Worm (Caenorhabditis elegans): ENCODE results near the gene F35F10.14.

Gene F35F10.14

ce11 chrV:3357106-3357505, 37.2 kb upstream of the F35F10.14 start, which contains the start of gene scrm-3:
Gene scrm-3, minus strand, starts transcription at chrV:3357206.
- TF ChIP-seq lin-39 (tag; optimal IDR thresholded peaks at IDR 0.05) (no peak), Y105C5A.15 (GFP tag; IDR thresholded peaks at IDR 0.05) (no peak), nhr-10 (tag; optimal IDR thresholded peaks at IDR 0.05) (no peak), zip-11 (GFP tag; IDR thresholded peaks at IDR 0.05) (no peak), nhr-28 (tag; optimal IDR thresholded peaks at IDR 0.05) (no peak), mep-1 (tag; optimal IDR thresholded peaks at IDR 0.05) (no peak), vab-7 (GFP tag; IDR thresholded peaks at IDR 0.05) (no peak), egl-43 (GFP tag; IDR thresholded peaks at IDR 0.05) (no peak)

- no peak for TF ChIP-seq Y48G9A.11 (GFP tag; IDR thresholded peaks at IDR 0.05)
- peak in 1 of 2 experiments; percentile 28 for TF ChIP-seq unc-62 (GFP tag; optimal IDR thresholded peaks at IDR 0.05 in 1 of 2)
- TF ChIP-seq unc-62 (tag; optimal IDR thresholded peaks at IDR 0.05), result no peak
- TF ChIP-seq Y105C5A.15 (GFP tag; IDR thresholded peaks at IDR 0.05), result no peak
These were observed 35.6 kb upstream of the F35F10.14 start for ce11 chrV:3355544-3355943.

ce11 chrV:3352925-3353324, 33.0 kb upstream of the F35F10.14 start, which contains the start of gene C17B7.12:
Gene C17B7.12, plus strand, starts transcription at chrV:3353225.
- TF ChIP-seq ZK546.5 (tag; optimal IDR thresholded peaks at IDR 0.05), result no peak
- TF ChIP-seq madf-9 (GFP tag; conservative IDR thresholded peaks at IDR 0.05), result no peak
- TF ChIP-seq tag-97 (GFP tag; IDR thresholded peaks at IDR 0.05), result no peak
- TF ChIP-seq nhr-77 (tag; optimal IDR thresholded peaks at IDR 0.05), result no peak

- TF ChIP-seq zfp-3 (GFP tag; conservative IDR thresholded peaks at IDR 0.05) (no peak), ceh-28 (tag; optimal IDR thresholded peaks at IDR 0.05) (no peak), nhr-28 (tag; optimal IDR thresholded peaks at IDR 0.05) (no peak), ZK337.2 (GFP tag; IDR thresholded peaks at IDR 0.05) (no peak), zip-11 (GFP tag; IDR thresholded peaks at IDR 0.05) (no peak), F37D6.2 (tag; optimal IDR thresholded peaks at IDR 0.05) (no peak), mxl-3 (GFP tag; optimal IDR thresholded peaks at IDR 0.05) (no peak), aha-1 (tag) (no peak), saeg-2 (GFP tag; IDR thresholded peaks at IDR 0.05) (no peak), unc-130 (GFP tag; optimal IDR thresholded peaks at IDR 0.05) (no peak)
These were observed 31.4 kb upstream of the F35F10.14 start, which contains the start of gene str-63 for ce11 chrV:3351266-3351665. Gene str-63, plus strand, starts transcription at chrV:3351566.

ce11 chrV:3349877-3350276, 30.0 kb upstream of the F35F10.14 start, which contains the start of gene C17B7.15:
Gene C17B7.15, plus strand, starts transcription at chrV:3350177.
- TF ChIP-seq daf-16 (GFP tag; optimal IDR thresholded peaks at IDR 0.05) (peak in 1 of 2 experiments; percentile 60), daf-16 (tag; optimal IDR thresholded peaks at IDR 0.05) (no peak), lin-39 (tag; optimal IDR thresholded peaks at IDR 0.05) (no peak), fos-1 (tag; optimal IDR thresholded peaks at IDR 0.05) (no peak), D1046.2 (GFP tag; IDR thresholded peaks at IDR 0.05) (no peak)

- TF ChIP-seq nhr-48 (tag; optimal IDR thresholded peaks at IDR 0.05) (peak; percentile 2), nhr-28 (tag; optimal IDR thresholded peaks at IDR 0.05) (no peak), aha-1 (tag) (peak; percentile 40), spr-1 (tag; optimal IDR thresholded peaks at IDR 0.05) (no peak), php-3 (GFP tag; IDR thresholded peaks at IDR 0.05) (no peak), ztf-7 (tag; optimal IDR thresholded peaks at IDR 0.05) (no peak), daf-16 (GFP tag; optimal IDR thresholded peaks at IDR 0.05) (peak in 1 of 2 experiments; percentile 82), daf-16 (tag; optimal IDR thresholded peaks at IDR 0.05) (no peak), unc-62 (GFP tag; optimal IDR thresholded peaks at IDR 0.05 in 1 of 2) (no peak), unc-62 (tag; optimal IDR thresholded peaks at IDR 0.05) (no peak), ceh-20 (GFP tag; IDR thresholded peaks at IDR 0.05) (0 out of 2 replicates have a peak, but pooled peaks have one; percentile 47), hlh-11 (tag; optimal IDR thresholded peaks at IDR 0.05) (peak; percentile 64), dmd-6 (GFP tag; IDR thresholded peaks at IDR 0.05) (peak; percentile 58)
These were observed 27.6 kb upstream of the F35F10.14 start for ce11 chrV:3347486-3347885.
